Worm (Caenorhabditis elegans) whole organism, young adult: ENCODE measurements around the gene col-167.

Source experiments
- C17E4.6 ChIP-seq: fragments of 200-800 bp; sonication (Bioruptor generic); IDR thresholded peaks from 2 replicates; pipeline ENCODE4 v1.3.6; 2022; ENCODE audit warnings: missing genetic modification reagents, missing genetic modification characterization, missing compliant biosample characterization
- F10E7.11 ChIP-seq: sonication (generic microtip); optimal IDR thresholded peaks from 2 replicates; lab custom pipeline; 2017; ENCODE audit warnings: mild to moderate bottlenecking, missing genetic modification characterization, moderate library complexity, missing compliant biosample characterization
- F52B5.7 ChIP-seq: sonication (generic microtip); optimal IDR thresholded peaks from 2 replicates; lab custom pipeline; 2016; ENCODE audit warnings: mild to moderate bottlenecking, missing genetic modification characterization, missing compliant biosample characterization
- F55B11.4 ChIP-seq: sonication (generic microtip); optimal IDR thresholded peaks from 2 replicates; lab custom pipeline; 2016; ENCODE audit warnings: missing compliant biosample characterization, missing genetic modification characterization, borderline replicate concordance; ENCODE audit not compliant: insufficient read depth
- F57A8.1 ChIP-seq: fragments of 200-800 bp; sonication (Bioruptor generic); optimal IDR thresholded peaks from 2 replicates; lab custom pipeline; 2018; ENCODE audit warnings: mild to moderate bottlenecking, missing genetic modification characterization, moderate library complexity, missing compliant biosample characterization
- K12H6.12 ChIP-seq: fragments of 200-800 bp; sonication (Bioruptor generic); optimal IDR thresholded peaks from 2 replicates; lab custom pipeline; 2018; ENCODE audit warnings: mild to moderate bottlenecking, missing genetic modification characterization, missing compliant biosample characterization
- Y53G8AR.9 ChIP-seq: fragments of 200-800 bp; sonication (Bioruptor generic); conservative IDR thresholded peaks from 2 replicates; pipeline ENCODE4 v1.3.6; 2022; ENCODE audit warnings: missing genetic modification reagents, missing genetic modification characterization, missing compliant biosample characterization
- Y67H2A.10 ChIP-seq: fragments of 200-800 bp; sonication (Bioruptor generic); conservative IDR thresholded peaks from 2 replicates; pipeline ENCODE4 v1.3.6; 2022; ENCODE audit warnings: missing genetic modification reagents, missing genetic modification characterization, missing compliant biosample characterization
- Y79H2A.3 ChIP-seq: fragments of 200-800 bp; sonication (Bioruptor generic); conservative IDR thresholded peaks from 2 replicates; pipeline ENCODE4 v1.3.6; 2022; ENCODE audit warnings: missing genetic modification reagents, missing genetic modification characterization, missing compliant biosample characterization
- akir-1 ChIP-seq: fragments of 200-800 bp; sonication (Bioruptor generic); optimal IDR thresholded peaks from 2 replicates; lab custom pipeline; 2018; ENCODE audit warnings: mild to moderate bottlenecking, missing genetic modification characterization, moderate library complexity, missing compliant biosample characterization
- aptf-2 ChIP-seq: fragments of 200-800 bp; sonication (Bioruptor generic); conservative IDR thresholded peaks from 2 replicates; pipeline ENCODE4 v1.3.6; 2022; ENCODE audit warnings: missing genetic modification reagents, missing genetic modification characterization, missing compliant biosample characterization
- atf-7 ChIP-seq: sonication (generic microtip); optimal IDR thresholded peaks from 2 replicates; lab custom pipeline; 2017; ENCODE audit warnings: mild to moderate bottlenecking, missing genetic modification characterization, missing compliant biosample characterization
- athp-1 ChIP-seq: sonication (generic microtip); optimal IDR thresholded peaks from 2 replicates; lab custom pipeline; 2017; ENCODE audit warnings: mild to moderate bottlenecking, missing genetic modification characterization, missing compliant biosample characterization
- attf-3 ChIP-seq: fragments of 200-800 bp; sonication (Bioruptor generic); conservative IDR thresholded peaks from 2 replicates; pipeline ENCODE4 v1.3.6; 2022; ENCODE audit warnings: missing genetic modification reagents, missing genetic modification characterization, missing compliant biosample characterization
- bed-1 ChIP-seq: fragments of 200-800 bp; sonication (Bioruptor generic); IDR thresholded peaks from 2 replicates; pipeline ENCODE4 v1.3.6; 2022; ENCODE audit warnings: missing genetic modification reagents, missing genetic modification characterization, missing compliant biosample characterization
- ceh-100 ChIP-seq: fragments of 200-800 bp; sonication (Bioruptor generic); IDR thresholded peaks from 2 replicates; pipeline ENCODE4 v1.3.6; 2022; ENCODE audit warnings: missing genetic modification reagents, missing genetic modification characterization, missing compliant biosample characterization
- ceh-58 ChIP-seq: fragments of 200-800 bp; sonication (Bioruptor generic); IDR thresholded peaks from 2 replicates; pipeline ENCODE4 v1.3.6; 2022; ENCODE audit warnings: missing genetic modification characterization, missing compliant biosample characterization
- chd-7 ChIP-seq: sonication (generic microtip); optimal IDR thresholded peaks from 2 replicates; lab custom pipeline; 2016; ENCODE audit warnings: mild to moderate bottlenecking, missing genetic modification characterization, moderate library complexity, missing compliant biosample characterization
- die-1 ChIP-seq: sonication (generic microtip); optimal IDR thresholded peaks from 2 replicates; lab custom pipeline; 2016; ENCODE audit warnings: missing genotype, mild to moderate bottlenecking, missing genetic modification characterization, missing compliant biosample characterization
- efl-1 ChIP-seq: fragments of 150-350 bp; optimal IDR thresholded peaks from 2 replicates; lab custom pipeline; 2014; ENCODE audit warnings: missing biosample characterization, missing genetic modification reagents, missing genetic modification characterization
- egl-44 ChIP-seq: fragments of 200-800 bp; sonication (Bioruptor generic); IDR thresholded peaks from 2 replicates; pipeline ENCODE4 v1.3.6; 2022; ENCODE audit warnings: missing genetic modification reagents, missing genetic modification characterization, missing compliant biosample characterization
- ekl-4 ChIP-seq: fragments of 200-800 bp; sonication (Bioruptor generic); IDR thresholded peaks from 2 replicates; pipeline ENCODE4 v1.3.6; 2022; ENCODE audit warnings: missing genetic modification reagents, missing genetic modification characterization, missing compliant biosample characterization
- fkh-3 ChIP-seq: sonication (generic microtip); optimal IDR thresholded peaks from 2 replicates; lab custom pipeline; 2016; ENCODE audit warnings: mild to moderate bottlenecking, missing genetic modification characterization, missing compliant biosample characterization
- him-1 ChIP-seq: sonication (generic microtip); optimal IDR thresholded peaks from 2 replicates; lab custom pipeline; 2016; ENCODE audit warnings: missing genotype, missing genetic modification reagents, missing genetic modification characterization, missing compliant biosample characterization
- hlh-12 ChIP-seq: sonication (generic microtip); optimal IDR thresholded peaks from 2 replicates; lab custom pipeline; 2016; ENCODE audit warnings: missing genetic modification characterization, missing compliant biosample characterization
- let-526 ChIP-seq: fragments of 200-800 bp; sonication (Bioruptor generic); IDR thresholded peaks from 2 replicates; pipeline ENCODE4 v1.3.6; 2022; ENCODE audit warnings: missing genetic modification reagents, missing genetic modification characterization, missing compliant biosample characterization
- let-607 ChIP-seq, 2 experiments: fragments of 200-800 bp in 1 of 2; sonication (Bioruptor generic) in 1 of 2; sonication (generic microtip) in 1 of 2; optimal IDR thresholded peaks; 2 replicates each; lab custom pipeline; 2016 to 2018; ENCODE audit warnings: mild to moderate bottlenecking in 2 of 2, missing compliant biosample characterization in 2 of 2, missing genetic modification characterization in 2 of 2, moderate library complexity in 2 of 2, missing genotype in 1 of 2
- lin-26 ChIP-seq: fragments of 200-800 bp; sonication (Bioruptor generic); IDR thresholded peaks from 2 replicates; pipeline ENCODE4 v1.3.6; 2022; ENCODE audit warnings: missing genetic modification reagents, missing genetic modification characterization, missing compliant biosample characterization
- lin-54 ChIP-seq: fragments of 200-800 bp; sonication (Bioruptor generic); optimal IDR thresholded peaks from 2 replicates; lab custom pipeline; 2018; ENCODE audit warnings: mild to moderate bottlenecking, missing genetic modification characterization, missing compliant biosample characterization
- madf-8 ChIP-seq: fragments of 200-800 bp; sonication (Bioruptor generic); conservative IDR thresholded peaks from 2 replicates; pipeline ENCODE4 v1.3.6; 2022; ENCODE audit warnings: missing genetic modification reagents, missing genetic modification characterization, missing compliant biosample characterization
- mel-28 ChIP-seq: sonication (generic microtip); optimal IDR thresholded peaks from 2 replicates; lab custom pipeline; 2016; ENCODE audit warnings: borderline replicate concordance, mild to moderate bottlenecking, missing genetic modification characterization, missing compliant biosample characterization
- mes-4 ChIP-seq: sonication (generic microtip); optimal IDR thresholded peaks from 2 replicates; lab custom pipeline; 2016; ENCODE audit warnings: missing genotype, missing genetic modification characterization, missing compliant biosample characterization
- mxl-1 ChIP-seq: sonication (generic microtip); optimal IDR thresholded peaks from 2 replicates; lab custom pipeline; 2016; ENCODE audit warnings: missing genetic modification characterization, missing compliant biosample characterization
- nhr-179 ChIP-seq: sonication (generic microtip); optimal IDR thresholded peaks from 2 replicates; lab custom pipeline; 2016; ENCODE audit warnings: mild to moderate bottlenecking, missing genetic modification characterization, missing compliant biosample characterization
- nhr-27 ChIP-seq: fragments of 200-800 bp; sonication (Bioruptor generic); optimal IDR thresholded peaks from 2 replicates; lab custom pipeline; 2018; ENCODE audit warnings: mild to moderate bottlenecking, missing genetic modification characterization, moderate library complexity, missing compliant biosample characterization
- pha-4 ChIP-seq: fragments of 150-350 bp; sonication (generic microtip); optimal IDR thresholded peaks from 2 replicates; lab custom pipeline; 2014; ENCODE audit warnings: missing biosample characterization, missing genetic modification reagents, missing genetic modification characterization
- sdz-38 ChIP-seq: sonication (generic microtip); optimal IDR thresholded peaks from 2 replicates; lab custom pipeline; 2016; ENCODE audit warnings: missing genotype, missing genetic modification characterization, missing compliant biosample characterization
- sea-2 ChIP-seq: fragments of 200-800 bp; sonication (Bioruptor generic); IDR thresholded peaks from 2 replicates; pipeline ENCODE4 v1.3.6; 2022; ENCODE audit warnings: missing genetic modification characterization, missing compliant biosample characterization
- snpc-1.3 ChIP-seq: sonication (generic microtip); optimal IDR thresholded peaks from 2 replicates; lab custom pipeline; 2017; ENCODE audit warnings: missing genetic modification characterization, mild to moderate bottlenecking, missing compliant biosample characterization, antibody characterized with exemption, moderate library complexity, missing genotype, missing genetic modification reagents; ENCODE audit not compliant: insufficient read depth
- snpc-4 ChIP-seq, 5 experiments: fragments of 150-350 bp in 1 of 5; sonication (generic microtip) in 4 of 5; optimal IDR thresholded peaks; 2 replicates each; lab custom pipeline; 2014 to 2018; ENCODE audit warnings: missing genetic modification characterization in 5 of 5, missing biosample characterization in 3 of 5, antibody characterized with exemption in 2 of 5, mild to moderate bottlenecking in 2 of 5, missing compliant biosample characterization in 2 of 5, missing genotype in 2 of 5, moderate library complexity in 2 of 5, missing genetic modification reagents in 1 of 5
- sptf-2 ChIP-seq: fragments of 200-800 bp; sonication (Bioruptor generic); optimal IDR thresholded peaks from 2 replicates; lab custom pipeline; 2018; ENCODE audit warnings: mild to moderate bottlenecking, missing genetic modification characterization, missing compliant biosample characterization
- unc-62 ChIP-seq: fragments of 150-350 bp; optimal IDR thresholded peaks from 2 replicates; lab custom pipeline; 2014; ENCODE audit warnings: missing biosample characterization, missing genetic modification reagents, missing genetic modification characterization
- xnd-1 ChIP-seq: sonication (generic microtip); optimal IDR thresholded peaks from 2 replicates; lab custom pipeline; 2016; ENCODE audit warnings: missing genotype, missing genetic modification reagents, missing genetic modification characterization, missing compliant biosample characterization
- zfh-2 ChIP-seq: fragments of 200-800 bp; sonication (Bioruptor generic); conservative IDR thresholded peaks from 2 replicates; pipeline ENCODE4 v1.3.6; 2022; ENCODE audit warnings: missing genetic modification reagents, missing genetic modification characterization, missing compliant biosample characterization
- ztf-18 ChIP-seq: sonication (generic microtip); optimal IDR thresholded peaks from 2 replicates; lab custom pipeline; 2016; ENCODE audit warnings: missing genotype, mild to moderate bottlenecking, missing genetic modification characterization, missing compliant biosample characterization
- ztf-25 ChIP-seq: fragments of 200-800 bp; sonication (Bioruptor generic); IDR thresholded peaks from 2 replicates; pipeline ENCODE4 v1.3.6; 2022; ENCODE audit warnings: missing genetic modification reagents, missing genetic modification characterization, missing compliant biosample characterization
- ztf-3 ChIP-seq: fragments of 200-800 bp; sonication (Bioruptor generic); optimal IDR thresholded peaks from 2 replicates; lab custom pipeline; 2018; ENCODE audit warnings: mild to moderate bottlenecking, missing genetic modification characterization, missing compliant biosample characterization

col-167 gene

ce11 chrX:6280998-6281397, 42.3 kb upstream of the col-167 start:
- TF ChIP-seq ztf-18 (tag; lab: Kevin White, UChicago) (no peak), aptf-2 (GFP tag; lab: Robert Waterston, UW) (no peak), K12H6.12 (tag; lab: Kevin White, UChicago) (no peak), atf-7 (tag; lab: Kevin White, UChicago) (no peak), xnd-1 (no peak), F10E7.11 (tag; lab: Kevin White, UChicago) (no peak), Y79H2A.3 (no peak), let-607 (tag; optimal IDR thresholded peaks at IDR 0.05; lab: Kevin White, UChicago) (no peak), efl-1 (no peak), ceh-58 (GFP tag; lab: Robert Waterston, UW) (no peak), snpc-1.3 (no peak), sdz-38 (tag; lab: Kevin White, UChicago) (no peak), pha-4 (tag; lab: Kevin White, UChicago) (no peak), zfh-2 (GFP tag; lab: Robert Waterston, UW) (no peak), F55B11.4 (tag; lab: Kevin White, UChicago) (no peak), lin-26 (GFP tag; lab: Robert Waterston, UW) (no peak), ztf-25 (GFP tag; lab: Robert Waterston, UW) (no peak), snpc-4 (GFP tag; optimal IDR thresholded peaks at IDR 0.05; lab: Kevin White, UChicago) (no peak), snpc-4 (tag; optimal IDR thresholded peaks at IDR 0.05; lab: Kevin White, UChicago) (no peak), let-526 (GFP tag; lab: Robert Waterston, UW) (no peak), Y67H2A.10 (GFP tag; lab: Robert Waterston, UW) (no peak)

- TF ChIP-seq ekl-4 = peak; percentile 80
- TF ChIP-seq mxl-1 = peak; percentile 90
- TF ChIP-seq bed-1 (GFP tag; lab: Robert Waterston, UW) = no peak
- no peak for TF ChIP-seq attf-3 (GFP tag; lab: Robert Waterston, UW)
- peak; percentile 66 for TF ChIP-seq fkh-3 (tag; lab: Kevin White, UChicago)
- TF ChIP-seq F57A8.1 (GFP tag; lab: Kevin White, UChicago) = peak; percentile 71
- TF ChIP-seq ceh-100 (GFP tag; lab: Robert Waterston, UW) = peak; percentile 48
- no peak for TF ChIP-seq madf-8 (GFP tag; lab: Robert Waterston, UW)
- no peak for TF ChIP-seq mel-28 (tag; lab: Kevin White, UChicago)
- no peak for TF ChIP-seq nhr-179 (tag; lab: Kevin White, UChicago)
- peak; percentile 86; the same call in 1 of the 2 replicates for TF ChIP-seq egl-44
- peak; percentile 94 for TF ChIP-seq snpc-1.3
- TF ChIP-seq akir-1 (GFP tag; lab: Kevin White, UChicago) = peak; percentile 2
- TF ChIP-seq nhr-27 (tag; lab: Kevin White, UChicago) = peak; percentile 16
- peak; percentile 69 for TF ChIP-seq F52B5.7 (tag; lab: Kevin White, UChicago)
- peak; percentile 64 for TF ChIP-seq hlh-12 (tag; lab: Kevin White, UChicago)
- no peak for TF ChIP-seq K12H6.12 (tag; lab: Kevin White, UChicago)
- TF ChIP-seq him-1 = peak; percentile 97
- peak; percentile 90 for TF ChIP-seq die-1 (tag; lab: Kevin White, UChicago)
- TF ChIP-seq lin-54 (GFP tag; lab: Kevin White, UChicago) = peak; percentile 42
- no peak for TF ChIP-seq ztf-3 (GFP tag; lab: Kevin White, UChicago)
- no peak for TF ChIP-seq unc-62 (GFP tag; lab: Kevin White, UChicago)
- TF ChIP-seq sea-2 (GFP tag; lab: Robert Waterston, UW) = peak; percentile 41; the same call in 1 of the 2 replicates
- no peak for TF ChIP-seq xnd-1
- peak; percentile 45 for TF ChIP-seq athp-1 (tag; lab: Kevin White, UChicago)
- TF ChIP-seq ztf-25 (GFP tag; lab: Robert Waterston, UW) = peak; percentile 94
- no peak for TF ChIP-seq C17E4.6
- peak; percentile 69 for TF ChIP-seq chd-7 (tag; lab: Kevin White, UChicago)
- TF ChIP-seq mes-4 (tag; lab: Kevin White, UChicago) = peak; percentile 43
- no peak for TF ChIP-seq Y53G8AR.9 (GFP tag; lab: Robert Waterston, UW)
- TF ChIP-seq sptf-2 (GFP tag; lab: Kevin White, UChicago) = peak; percentile 75
Measured at ce11 chrX:6286154-6286553, 37.1 kb upstream of the col-167 start.
